Worm (Caenorhabditis elegans) whole organism, L4 larva: ENCODE results near the gene srz-62.
A peak's percentile ranks its signal among the peaks of the same experiment; 100 is the strongest.
"Not testable (repeated sequence)": the region's sequence is repeated elsewhere in the genome, so short reads cannot be mapped to it uniquely, and the experiment has no call there.

Experiments used
- F44E2.7 ChIP-seq: fragments of 200-800 bp; sonication (Bioruptor generic); IDR thresholded peaks from 2 replicates; pipeline ENCODE4 v2.1.2; 2022; ENCODE audit warnings: missing genetic modification characterization, missing compliant biosample characterization
- R02D3.7 ChIP-seq: fragments of 150-350 bp; sonication (generic microtip); optimal IDR thresholded peaks from 3 replicates; lab custom pipeline; 2014; ENCODE audit warnings: missing biosample characterization, missing genetic modification characterization
- Y48G9A.11 ChIP-seq: fragments of 200-800 bp; sonication (Bioruptor generic); IDR thresholded peaks from 2 replicates; pipeline ENCODE4 v1.3.6; 2022; ENCODE audit warnings: missing genetic modification reagents, missing genetic modification characterization, missing compliant biosample characterization
- Y75B8A.6 ChIP-seq: fragments of 200-800 bp; sonication (Bioruptor generic); IDR thresholded peaks from 2 replicates; pipeline ENCODE4 v1.3.6; 2022; ENCODE audit warnings: missing genetic modification reagents, missing genetic modification characterization, missing compliant biosample characterization
- ZK337.2 ChIP-seq: fragments of 200-800 bp; sonication (Bioruptor generic); IDR thresholded peaks from 2 replicates; pipeline ENCODE4 v1.3.6; 2022; ENCODE audit warnings: missing genetic modification reagents, missing genetic modification characterization, missing compliant biosample characterization
- ZK546.5 ChIP-seq, 2 experiments: sonication (generic microtip); optimal IDR thresholded peaks; 2 replicates each; lab custom pipeline; 2017; ENCODE audit warnings: missing biosample characterization in 2 of 2, missing genetic modification characterization in 2 of 2
- aly-2 ChIP-seq: sonication (generic microtip); optimal IDR thresholded peaks from 2 replicates; lab custom pipeline; 2018; ENCODE audit warnings: missing biosample characterization, missing genetic modification characterization
- ceh-20 ChIP-seq: fragments of 200-800 bp; sonication (Bioruptor generic); IDR thresholded peaks from 2 replicates; pipeline ENCODE4 v1.3.6; 2022; ENCODE audit warnings: missing genetic modification reagents, missing genetic modification characterization, missing compliant biosample characterization
- ceh-32 ChIP-seq: sonication (generic microtip); optimal IDR thresholded peaks from 2 replicates; lab custom pipeline; 2016; ENCODE audit warnings: mild to moderate bottlenecking, missing genetic modification characterization, missing compliant biosample characterization; ENCODE audit not compliant: poor library complexity
- ceh-62 ChIP-seq: sonication (generic microtip); optimal IDR thresholded peaks from 2 replicates; lab custom pipeline; 2017; ENCODE audit warnings: missing biosample characterization, missing genetic modification characterization
- daf-16 ChIP-seq, 3 experiments: sonication (generic microtip); optimal IDR thresholded peaks; 2 replicates each; lab custom pipeline; 2016 to 2017; ENCODE audit warnings: missing genetic modification characterization in 3 of 3, missing genetic modification reagents in 3 of 3, mild to moderate bottlenecking in 2 of 3, missing compliant biosample characterization in 2 of 3, missing biosample characterization in 1 of 3, moderate library complexity in 1 of 3
- daf-19 ChIP-seq: fragments of 200-800 bp; sonication (Bioruptor generic); conservative IDR thresholded peaks from 2 replicates; pipeline ENCODE4 v1.3.6; 2022; ENCODE audit warnings: missing genetic modification characterization, missing compliant biosample characterization
- dmd-6 ChIP-seq: fragments of 200-800 bp; sonication (Bioruptor generic); IDR thresholded peaks from 2 replicates; pipeline ENCODE4 v1.3.6; 2022; ENCODE audit warnings: missing genetic modification reagents, missing genetic modification characterization, missing compliant biosample characterization
- egl-43 ChIP-seq: fragments of 200-800 bp; sonication (Bioruptor generic); IDR thresholded peaks from 2 replicates; pipeline ENCODE4 v1.3.6; 2022; ENCODE audit warnings: missing genetic modification reagents, missing genetic modification characterization, missing compliant biosample characterization
- hlh-11 ChIP-seq: fragments of 200-800 bp; sonication (Bioruptor generic); optimal IDR thresholded peaks from 2 replicates; lab custom pipeline; 2018; ENCODE audit warnings: mild to moderate bottlenecking, missing genetic modification characterization, missing compliant biosample characterization
- hlh-30 ChIP-seq: sonication (generic microtip); optimal IDR thresholded peaks from 2 replicates; lab custom pipeline; 2017; ENCODE audit warnings: antibody characterized with exemption, mild to moderate bottlenecking, missing genetic modification characterization, missing compliant biosample characterization; ENCODE audit not compliant: insufficient read depth
- lim-7 ChIP-seq: fragments of 200-800 bp; sonication (Bioruptor generic); IDR thresholded peaks from 2 replicates; pipeline ENCODE4 v1.3.6; 2022; ENCODE audit warnings: missing genetic modification characterization, missing compliant biosample characterization
- lin-1 ChIP-seq: fragments of 200-800 bp; sonication (Bioruptor generic); IDR thresholded peaks from 2 replicates; pipeline ENCODE4 v1.3.6; 2022; ENCODE audit warnings: missing genetic modification reagents, missing genetic modification characterization, missing compliant biosample characterization
- lsy-2 ChIP-seq, 2 experiments: fragments of 150-350 bp in 1 of 2; sonication (generic microtip) in 1 of 2; optimal IDR thresholded peaks; 2 replicates each; lab custom pipeline; 2014 to 2017; ENCODE audit warnings: missing biosample characterization in 2 of 2, missing genetic modification characterization in 2 of 2
- madf-9 ChIP-seq: fragments of 200-800 bp; sonication (Bioruptor generic); conservative IDR thresholded peaks from 2 replicates; pipeline ENCODE4 v1.3.6; 2022; ENCODE audit warnings: missing genetic modification reagents, missing genetic modification characterization, missing compliant biosample characterization
- mdl-1 ChIP-seq, 2 experiments: fragments of 150-350 bp in 1 of 2; sonication (generic microtip) in 1 of 2; optimal IDR thresholded peaks; 2 replicates each; lab custom pipeline; 2014 to 2017; ENCODE audit warnings: missing biosample characterization in 2 of 2, missing genetic modification characterization in 2 of 2
- mdt-29 ChIP-seq: fragments of 200-800 bp; sonication (Bioruptor generic); IDR thresholded peaks from 2 replicates; pipeline ENCODE4 v1.3.6; 2022; ENCODE audit warnings: missing genetic modification reagents, missing genetic modification characterization, missing compliant biosample characterization
- mes-2 ChIP-seq: sonication (generic microtip); optimal IDR thresholded peaks from 2 replicates; lab custom pipeline; 2016; ENCODE audit warnings: missing genotype, mild to moderate bottlenecking, missing genetic modification characterization, missing compliant biosample characterization; ENCODE audit not compliant: poor library complexity, severe bottlenecking
- mxl-3 ChIP-seq: fragments of 200-800 bp; sonication (Bioruptor generic); optimal IDR thresholded peaks from 2 replicates; lab custom pipeline; 2018; ENCODE audit warnings: mild to moderate bottlenecking, missing genetic modification characterization, missing compliant biosample characterization
- nhr-102 ChIP-seq: sonication (generic microtip); optimal IDR thresholded peaks from 2 replicates; lab custom pipeline; 2016; ENCODE audit warnings: mild to moderate bottlenecking, missing genetic modification characterization, moderate library complexity, missing compliant biosample characterization
- nhr-111 ChIP-seq: fragments of 200-800 bp; sonication (Bioruptor generic); optimal IDR thresholded peaks from 2 replicates; lab custom pipeline; 2018; ENCODE audit warnings: mild to moderate bottlenecking, missing genetic modification characterization, missing compliant biosample characterization
- nhr-237 ChIP-seq: sonication (generic microtip); optimal IDR thresholded peaks from 2 replicates; lab custom pipeline; 2017; ENCODE audit warnings: missing biosample characterization, missing genetic modification characterization
- nhr-28 ChIP-seq: fragments of 150-350 bp; optimal IDR thresholded peaks from 2 replicates; lab custom pipeline; 2014; ENCODE audit warnings: missing biosample characterization, missing genetic modification characterization
- nhr-41 ChIP-seq: fragments of 200-800 bp; sonication (Bioruptor generic); IDR thresholded peaks from 2 replicates; pipeline ENCODE4 v1.3.6; 2022; ENCODE audit warnings: missing genetic modification reagents, missing genetic modification characterization, missing compliant biosample characterization
- nhr-76 ChIP-seq: fragments of 150-350 bp; optimal IDR thresholded peaks from 2 replicates; lab custom pipeline; 2014; ENCODE audit warnings: missing biosample characterization, missing genetic modification characterization
- nhr-77 ChIP-seq: fragments of 150-350 bp; optimal IDR thresholded peaks from 2 replicates; lab custom pipeline; 2014; ENCODE audit warnings: missing biosample characterization, missing genetic modification characterization
- php-3 ChIP-seq: fragments of 200-800 bp; sonication (Bioruptor generic); IDR thresholded peaks from 2 replicates; pipeline ENCODE4 v1.3.6; 2022; ENCODE audit warnings: missing genetic modification reagents, missing genetic modification characterization, missing compliant biosample characterization
- pqm-1 ChIP-seq: sonication (generic microtip); optimal IDR thresholded peaks from 2 replicates; lab custom pipeline; 2017; ENCODE audit warnings: missing biosample characterization, missing genetic modification characterization
- set-16 ChIP-seq: fragments of 200-800 bp; sonication (Bioruptor generic); IDR thresholded peaks from 2 replicates; pipeline ENCODE4 v1.3.6; 2022; ENCODE audit warnings: missing genetic modification reagents, missing genetic modification characterization, missing compliant biosample characterization
- snpc-1.2 ChIP-seq: fragments of 200-800 bp; sonication (Bioruptor generic); IDR thresholded peaks from 2 replicates; pipeline ENCODE4 v1.3.6; 2022; ENCODE audit warnings: missing genetic modification reagents, missing genetic modification characterization, missing compliant biosample characterization
- tra-1 ChIP-seq: fragments of 200-800 bp; sonication (Bioruptor generic); IDR thresholded peaks from 2 replicates; pipeline ENCODE4 v1.3.6; 2022; ENCODE audit warnings: missing genetic modification reagents, missing genetic modification characterization, missing compliant biosample characterization
- unc-62 ChIP-seq, 3 experiments: fragments of 150-350 bp in 1 of 3; sonication (generic microtip); optimal IDR thresholded peaks in 2 of 3; peaks in 1 of 3; 1 replicate in 1 of 3; 2 replicates in 2 of 3; lab custom pipeline; 2014 to 2017; ENCODE audit warnings: missing biosample characterization in 3 of 3, missing genetic modification characterization in 3 of 3, missing genetic modification reagents in 3 of 3, missing genotype in 1 of 3
- zfp-3 ChIP-seq: fragments of 200-800 bp; sonication (Bioruptor generic); conservative IDR thresholded peaks from 2 replicates; pipeline ENCODE4 v1.3.6; 2022; ENCODE audit warnings: missing genetic modification reagents, missing genetic modification characterization, missing compliant biosample characterization

The srz-62 gene

DNA sequence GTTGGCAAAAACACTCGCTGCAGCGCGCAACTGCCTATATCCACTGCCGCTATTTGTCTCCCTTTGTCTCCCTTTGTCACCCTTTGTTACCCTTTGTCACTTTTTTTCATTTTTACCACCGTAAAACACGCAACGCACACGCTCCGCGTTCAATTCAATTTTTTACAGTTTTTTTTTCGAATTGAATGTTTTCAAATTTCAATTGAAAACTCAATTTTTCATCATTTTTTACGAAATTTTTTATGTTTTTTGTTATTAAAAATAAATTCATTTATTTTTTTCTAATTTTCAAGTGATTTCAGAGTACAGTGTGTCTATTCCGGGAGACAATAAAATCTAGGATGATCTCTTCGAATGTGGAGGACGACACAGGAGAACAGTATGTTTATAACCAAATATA, 42.7 kb downstream of the srz-62 start, which contains the start of gene Y46C8AL.11:
Gene Y46C8AL.11 (plus strand): TSS at position 301 of the 400 bp plus-strand sequence.
- TF ChIP-seq nhr-237 (tag; lab: Kevin White, UChicago) (no peak), mes-2 (tag; lab: Kevin White, UChicago) (no peak), ZK337.2 (GFP tag; lab: Robert Waterston, UW) (no peak), lsy-2 (tag; optimal IDR thresholded peaks at IDR 0.05; lab: Kevin White, UChicago) (no peak), aly-2 (tag; lab: Kevin White, UChicago) (no peak), zfp-3 (no peak), nhr-41 (GFP tag; lab: Robert Waterston, UW) (no peak), mdt-29 (GFP tag; lab: Robert Waterston, UW) (no peak), set-16 (GFP tag; lab: Robert Waterston, UW) (no peak), F44E2.7 (GFP tag; lab: Robert Waterston, UW) (no peak), lim-7 (GFP tag; lab: Robert Waterston, UW) (no peak)

DNA sequence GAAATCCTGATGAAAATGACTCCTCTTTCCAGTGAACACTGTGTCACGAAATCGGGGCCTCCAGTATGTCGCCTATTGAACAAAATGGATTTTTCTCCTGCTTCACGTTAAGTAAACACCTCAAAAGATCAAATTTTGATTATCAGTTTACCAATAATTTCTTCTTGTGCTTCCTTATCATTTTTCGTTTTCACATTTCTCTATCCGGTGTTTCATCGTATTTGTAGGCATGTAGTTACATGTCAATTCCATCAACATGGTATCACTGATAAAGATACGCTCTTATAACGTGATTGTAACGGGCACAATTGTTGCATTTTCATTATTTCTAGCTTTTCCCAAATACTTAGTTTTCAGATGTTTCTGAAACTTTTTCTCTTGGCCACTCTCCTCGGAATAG, 44.2 kb downstream of the srz-62 start, which contains the start of gene clec-72:
Gene clec-72 (plus strand): TSS at position 358 of the 400 bp plus-strand sequence.
- TF ChIP-seq nhr-28 (tag; lab: Kevin White, UChicago): peak; percentile 99
- peak; percentile 5 for TF ChIP-seq mxl-3 (GFP tag; lab: Kevin White, UChicago)
- TF ChIP-seq Y75B8A.6 (GFP tag; lab: Robert Waterston, UW): 0 out of 2 replicates have a peak, but pooled peaks have one; percentile 7
- TF ChIP-seq daf-19 (GFP tag; lab: Robert Waterston, UW): no peak
- TF ChIP-seq nhr-76: no peak
- peak; percentile 49; the same call in 1 of the 2 replicates for TF ChIP-seq lin-1
- TF ChIP-seq unc-62 (GFP tag; optimal IDR thresholded peaks at IDR 0.05 in 1 of 2; lab: Kevin White, UChicago): peak in 1 of 2 experiments; percentile 51
- TF ChIP-seq unc-62 (tag; optimal IDR thresholded peaks at IDR 0.05; lab: Kevin White, UChicago): no peak
- no peak for TF ChIP-seq nhr-111 (GFP tag; lab: Kevin White, UChicago)
- peak; percentile 34; the same call in 1 of the 2 replicates for TF ChIP-seq php-3 (GFP tag; lab: Robert Waterston, UW)
- TF ChIP-seq dmd-6 (GFP tag; lab: Robert Waterston, UW): peak; percentile 92
- no peak for TF ChIP-seq mdt-29 (GFP tag; lab: Robert Waterston, UW)
- peak; percentile 66 for TF ChIP-seq hlh-11 (tag; lab: Kevin White, UChicago)
- peak in 1 of 2 experiments; percentile 50 for TF ChIP-seq mdl-1 (tag; optimal IDR thresholded peaks at IDR 0.05; lab: Kevin White, UChicago)
- TF ChIP-seq nhr-102 (tag; lab: Kevin White, UChicago): no peak
- no peak for TF ChIP-seq hlh-30 (tag; lab: Kevin White, UChicago)
- peak; percentile 98 for TF ChIP-seq pqm-1
- no peak for TF ChIP-seq madf-9 (GFP tag; lab: Robert Waterston, UW)
- TF ChIP-seq tra-1 (GFP tag; lab: Robert Waterston, UW): 0 out of 2 replicates have a peak, but pooled peaks have one; percentile 31
- no peak for TF ChIP-seq ceh-20 (GFP tag; lab: Robert Waterston, UW)
- TF ChIP-seq R02D3.7 (tag; lab: Kevin White, UChicago): no peak
- peak; percentile 88 for TF ChIP-seq nhr-77
- TF ChIP-seq daf-16 (GFP tag; optimal IDR thresholded peaks at IDR 0.05; lab: Kevin White, UChicago): no peak
- TF ChIP-seq daf-16 (tag; optimal IDR thresholded peaks at IDR 0.05; lab: Kevin White, UChicago): peak; percentile 97
- no peak for TF ChIP-seq ZK546.5 (tag; optimal IDR thresholded peaks at IDR 0.05; lab: Kevin White, UChicago)
- TF ChIP-seq ceh-62 (tag; lab: Kevin White, UChicago): no peak
- no peak for TF ChIP-seq ceh-32 (tag; lab: Kevin White, UChicago)

DNA sequence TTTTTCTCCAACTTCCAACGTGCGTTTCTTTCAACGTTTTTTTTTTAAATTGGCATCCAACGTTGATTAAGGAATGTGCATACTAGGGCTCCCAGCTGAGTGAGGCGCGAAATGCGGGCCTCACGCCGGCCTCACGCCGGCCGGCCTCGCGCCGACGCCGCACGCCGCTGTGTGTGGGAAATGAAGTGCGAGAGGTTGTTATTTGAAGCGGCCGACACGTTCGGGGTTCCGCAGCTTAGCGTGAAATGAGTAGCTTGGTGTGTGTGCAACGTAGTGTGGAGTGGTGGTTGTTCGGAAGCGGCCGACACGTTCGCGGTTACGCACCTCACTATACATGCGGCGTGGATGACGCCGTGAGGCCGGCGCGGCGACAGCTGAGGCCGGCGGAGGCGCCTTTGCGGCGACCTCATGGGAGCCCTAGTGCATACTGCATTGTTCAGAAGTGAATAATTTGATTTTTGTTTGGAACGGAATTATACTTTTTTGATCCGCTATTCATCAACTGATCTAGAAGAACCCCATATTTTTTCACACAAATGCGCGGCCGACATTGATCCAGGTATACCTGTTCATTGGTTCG, 47.2 kb downstream of the srz-62 start:
- TF ChIP-seq unc-62 (GFP tag; optimal IDR thresholded peaks at IDR 0.05 in 1 of 2; lab: Kevin White, UChicago): peak in 1 of 2 experiments; percentile 52
- not testable (repeated sequence) for TF ChIP-seq unc-62 (tag; optimal IDR thresholded peaks at IDR 0.05; lab: Kevin White, UChicago)
- TF ChIP-seq set-16 (GFP tag; lab: Robert Waterston, UW): peak; percentile 92
- TF ChIP-seq snpc-1.2 (GFP tag; lab: Robert Waterston, UW): 0 out of 2 replicates have a peak, but pooled peaks have one; percentile 40
- TF ChIP-seq egl-43 (GFP tag; lab: Robert Waterston, UW): peak; percentile 48; the same call in 1 of the 2 replicates
- 0 out of 2 replicates have a peak, but pooled peaks have one; percentile 6 for TF ChIP-seq Y48G9A.11 (GFP tag; lab: Robert Waterston, UW)
- TF ChIP-seq, all 104 proteins: peak for 5; not testable (repeated sequence) for 99
